Worm (Caenorhabditis elegans) whole organism, L3 larva: ENCODE results near the gene csc-1.

ENCODE experiments used
- R02D3.7 ChIP-seq: fragments of 150-350 bp; optimal IDR thresholded peaks from 2 replicates; lab custom pipeline; 2014; ENCODE audit warnings: missing biosample characterization, missing genetic modification characterization
- ZK546.5 ChIP-seq: sonication (generic microtip); optimal IDR thresholded peaks from 2 replicates; lab custom pipeline; 2017; ENCODE audit warnings: missing biosample characterization, missing genetic modification characterization
- ama-1 ChIP-seq: fragments of 150-350 bp; optimal IDR thresholded peaks from 2 replicates; lab custom pipeline; 2018
- ceh-9 ChIP-seq: sonication (generic microtip); optimal IDR thresholded peaks from 2 replicates; lab custom pipeline; 2018; ENCODE audit warnings: missing biosample characterization, missing genetic modification characterization
- elt-1 ChIP-seq: fragments of 150-350 bp; optimal IDR thresholded peaks from 2 replicates; lab custom pipeline; 2014; ENCODE audit warnings: missing biosample characterization, missing genetic modification characterization
- fos-1 ChIP-seq: fragments of 150-350 bp; optimal IDR thresholded peaks from 2 replicates; lab custom pipeline; 2014; ENCODE audit warnings: missing biosample characterization, missing genetic modification characterization
- mml-1 ChIP-seq: fragments of 150-350 bp; sonication (generic microtip); optimal IDR thresholded peaks from 3 replicates; lab custom pipeline; 2014; ENCODE audit warnings: missing biosample characterization, missing genetic modification characterization
- nhr-77 ChIP-seq: fragments of 150-350 bp; optimal IDR thresholded peaks from 2 replicates; lab custom pipeline; 2014; ENCODE audit warnings: missing biosample characterization, missing genetic modification characterization
- sea-2 ChIP-seq: fragments of 150-350 bp; sonication (generic microtip); optimal IDR thresholded peaks from 4 replicates; lab custom pipeline; 2014; ENCODE audit warnings: missing biosample characterization, missing genetic modification reagents, missing genetic modification characterization
- snpc-4 ChIP-seq: fragments of 150-350 bp; optimal IDR thresholded peaks from 2 replicates; lab custom pipeline; 2014; ENCODE audit warnings: missing biosample characterization, missing genetic modification characterization
- tbx-2 ChIP-seq: sonication (generic microtip); optimal IDR thresholded peaks from 2 replicates; lab custom pipeline; 2016; ENCODE audit warnings: mild to moderate bottlenecking, missing genetic modification characterization, missing compliant biosample characterization
- unc-62 ChIP-seq: fragments of 150-350 bp; sonication (generic microtip); optimal IDR thresholded peaks from 4 replicates; lab custom pipeline; 2014; ENCODE audit warnings: missing biosample characterization, missing genetic modification reagents, missing genetic modification characterization

ce11 chrII:13613096-13613495, 16.3 kb downstream of the csc-1 start, which contains the start of gene gst-15:
- TF ChIP-seq elt-1 (no peak), ZK546.5 (tag; lab: Kevin White, UChicago) (no peak), R02D3.7 (tag; lab: Kevin White, UChicago) (no peak), ceh-9 (tag; lab: Kevin White, UChicago) (no peak), snpc-4 (tag; lab: Kevin White, UChicago) (no peak), ama-1 (lab: Kevin White, UChicago) (no peak), sea-2 (GFP tag; lab: Kevin White, UChicago) (no peak), unc-62 (GFP tag; lab: Kevin White, UChicago) (no peak), mml-1 (tag; lab: Kevin White, UChicago) (no peak), nhr-77 (no peak), fos-1 (tag; lab: Kevin White, UChicago) (no peak), tbx-2 (tag; lab: Kevin White, UChicago) (no peak)
